Worm (Caenorhabditis elegans) whole organism, midembryonic: ENCODE data around the gene glb-7.

Experiments
- T22C8.4 ChIP-seq: fragments of 200-800 bp; sonication (Bioruptor generic); IDR thresholded peaks from 2 replicates; pipeline ENCODE4 v1.3.6; 2022; ENCODE audit warnings: missing genetic modification characterization, missing compliant biosample characterization
- cog-1 ChIP-seq: sonication (generic microtip); optimal IDR thresholded peaks from 2 replicates; lab custom pipeline; 2016; ENCODE audit warnings: missing genetic modification characterization, missing compliant biosample characterization
- flt-1 ChIP-seq: fragments of 200-800 bp; sonication (Bioruptor generic); IDR thresholded peaks from 2 replicates; pipeline ENCODE4 v1.3.6; 2022; ENCODE audit warnings: missing genetic modification characterization, missing compliant biosample characterization
- klf-2 ChIP-seq: fragments of 200-800 bp; sonication (Bioruptor generic); conservative IDR thresholded peaks from 2 replicates; pipeline ENCODE4 v1.3.6; 2022; ENCODE audit warnings: missing genetic modification reagents, missing genetic modification characterization, missing compliant biosample characterization
- med-1 ChIP-seq: sonication (generic microtip); optimal IDR thresholded peaks from 2 replicates; lab custom pipeline; 2017; ENCODE audit warnings: missing genetic modification characterization, mild to moderate bottlenecking, missing compliant biosample characterization, antibody characterized with exemption, missing genetic modification reagents; ENCODE audit not compliant: insufficient read depth
- tab-1 ChIP-seq: fragments of 200-800 bp; sonication (Bioruptor generic); IDR thresholded peaks from 2 replicates; pipeline ENCODE4 v1.3.6; 2022; ENCODE audit warnings: missing genetic modification characterization, missing compliant biosample characterization
- ztf-23 ChIP-seq: fragments of 200-800 bp; sonication (Bioruptor generic); IDR thresholded peaks from 2 replicates; pipeline ENCODE4 v1.3.6; 2022; ENCODE audit warnings: missing genetic modification reagents, missing genetic modification characterization, missing compliant biosample characterization
- ztf-29 ChIP-seq: fragments of 200-800 bp; sonication (Bioruptor generic); IDR thresholded peaks from 2 replicates; pipeline ENCODE4 v1.3.6; 2022; ENCODE audit warnings: missing genetic modification reagents, missing genetic modification characterization, missing compliant biosample characterization

ce11 chrIV:2128761-2129160 lies 6.2 kb downstream of the glb-7 start, which contains the start of gene grl-20:
- no peak for TF ChIP-seq med-1 (GFP tag; lab: Kevin White, UChicago)
- no peak for TF ChIP-seq flt-1 (GFP tag; lab: Robert Waterston, UW)
- no peak for TF ChIP-seq T22C8.4 (GFP tag; lab: Robert Waterston, UW)
- no peak for TF ChIP-seq klf-2 (GFP tag; lab: Robert Waterston, UW)
- no peak for TF ChIP-seq tab-1 (GFP tag; lab: Robert Waterston, UW)
- no peak for TF ChIP-seq ztf-29 (GFP tag; lab: Robert Waterston, UW)
- TF ChIP-seq ztf-23 (GFP tag; lab: Robert Waterston, UW), result no peak
- no peak for TF ChIP-seq cog-1 (tag; lab: Kevin White, UChicago)
